Fruit fly (Drosophila melanogaster): ENCODE measurements around the gene Csas.

The Csas gene

DNA sequence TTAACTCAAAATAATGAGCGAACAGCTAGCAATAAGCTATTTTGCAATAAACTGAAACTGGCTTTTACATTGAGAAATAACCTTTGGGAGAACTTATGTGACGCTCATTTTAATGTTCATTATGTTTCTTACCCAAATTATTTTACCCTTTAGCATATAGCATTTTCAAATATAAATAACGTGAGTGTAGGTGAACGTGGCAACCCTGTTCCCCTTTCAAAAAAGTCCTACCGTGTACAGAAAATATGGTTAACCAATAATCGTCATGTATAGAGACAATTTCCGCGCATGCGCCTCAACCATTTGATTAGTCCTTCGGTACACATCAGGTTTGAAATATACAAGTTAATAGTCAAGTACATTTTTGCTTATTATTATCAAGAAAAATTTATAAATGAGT is 5.2 kb upstream of the Csas start:
- TF ChIP-seq rn (GFP tag; IDR thresholded peaks at IDR 0.05) = no peak
- no peak for TF ChIP-seq CG15710 (tag; optimal IDR thresholded peaks at IDR 0.05)
- TF ChIP-seq CG32121 (GFP tag; IDR thresholded peaks at IDR 0.05) = no peak
- TF ChIP-seq CG10348 (GFP tag; IDR thresholded peaks at IDR 0.05) = no peak
- TF ChIP-seq Ets98B (GFP tag; IDR thresholded peaks at IDR 0.05) = no peak
- TF ChIP-seq Pif1B (GFP tag; optimal IDR thresholded peaks at IDR 0.05) = no peak
- no peak for TF ChIP-seq fd96Ca (GFP tag; IDR thresholded peaks at IDR 0.05)
- no peak for TF ChIP-seq CG4496 (GFP tag; IDR thresholded peaks at IDR 0.05)
- no peak for TF ChIP-seq CG17806 (tag; optimal IDR thresholded peaks at IDR 0.05)
- no peak for TF ChIP-seq CG12605 (GFP tag; IDR thresholded peaks at IDR 0.05)
- no peak for TF ChIP-seq CG14655 (GFP tag; optimal IDR thresholded peaks at IDR 0.05)
- no peak for TF ChIP-seq CG8301 (tag; optimal IDR thresholded peaks at IDR 0.05)
- no peak for TF ChIP-seq gl (tag; optimal IDR thresholded peaks at IDR 0.05)
- TF ChIP-seq EcR (GFP tag; optimal IDR thresholded peaks at IDR 0.05) = no peak

DNA sequence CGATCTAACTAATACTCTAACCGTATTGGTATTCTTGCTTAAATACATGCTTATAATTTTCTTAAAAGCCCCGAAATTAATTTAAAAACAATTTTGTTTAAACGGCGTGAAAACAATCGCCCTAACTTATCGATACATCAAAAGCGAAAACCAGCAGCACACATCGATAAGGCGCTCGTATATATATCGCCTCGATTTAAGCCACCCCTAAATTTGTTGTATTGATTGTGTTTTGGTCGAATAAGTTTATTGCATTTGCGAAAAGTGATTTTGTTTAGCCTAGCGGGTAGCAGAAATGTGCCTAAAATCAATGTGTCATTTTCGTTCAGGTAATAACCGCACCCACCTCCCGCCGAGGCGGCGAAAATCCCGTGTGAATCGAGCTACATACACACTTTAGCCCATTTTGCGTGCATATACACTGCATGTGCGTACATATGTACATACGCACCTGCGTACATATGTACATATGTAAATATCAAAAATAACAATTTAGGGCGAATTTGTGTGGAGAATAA is 3.0 kb upstream of the Csas start, which contains the start of the genes CG7646 and Nca:
Gene CG7646 (plus strand): TSS at position 174 of the 518 bp plus-strand sequence.
Gene Nca (plus strand): TSS at position 174 of the 518 bp plus-strand sequence.
- TF ChIP-seq D1 (tag; optimal IDR thresholded peaks at IDR 0.05) (peak; percentile 69), CG9948 (tag; optimal IDR thresholded peaks at IDR 0.05) (no peak)

DNA sequence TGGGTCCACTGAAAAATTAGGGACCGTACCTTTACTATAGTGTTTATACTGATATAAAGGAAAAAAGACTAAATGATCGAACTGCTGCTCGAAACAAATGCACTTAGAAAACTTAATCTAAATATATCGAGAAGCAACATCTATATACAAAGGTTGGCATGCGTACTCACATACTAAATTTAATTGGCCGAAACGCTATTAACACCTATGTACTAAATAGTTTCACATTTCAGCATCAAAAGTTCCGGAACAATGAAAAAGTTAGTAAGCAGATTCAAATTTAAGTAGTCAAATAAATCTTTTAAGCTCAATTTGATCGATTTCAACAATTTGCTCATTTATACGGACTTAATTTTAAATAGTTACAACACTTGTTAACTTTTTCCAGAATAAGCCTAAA is 2.3 kb upstream of the Csas start, which contains the start of gene fln:
Gene fln (minus strand): TSS at position 101 of the 400 bp plus-strand sequence.
- no peak for TF ChIP-seq CG12605 (GFP tag; IDR thresholded peaks at IDR 0.05)
- no peak for TF ChIP-seq CG17806 (tag; optimal IDR thresholded peaks at IDR 0.05)
- no peak for TF ChIP-seq CG10348 (GFP tag; IDR thresholded peaks at IDR 0.05)
- TF ChIP-seq CG9948 (tag; optimal IDR thresholded peaks at IDR 0.05) = no peak
- TF ChIP-seq Pif1B (GFP tag; optimal IDR thresholded peaks at IDR 0.05) = no peak

DNA sequence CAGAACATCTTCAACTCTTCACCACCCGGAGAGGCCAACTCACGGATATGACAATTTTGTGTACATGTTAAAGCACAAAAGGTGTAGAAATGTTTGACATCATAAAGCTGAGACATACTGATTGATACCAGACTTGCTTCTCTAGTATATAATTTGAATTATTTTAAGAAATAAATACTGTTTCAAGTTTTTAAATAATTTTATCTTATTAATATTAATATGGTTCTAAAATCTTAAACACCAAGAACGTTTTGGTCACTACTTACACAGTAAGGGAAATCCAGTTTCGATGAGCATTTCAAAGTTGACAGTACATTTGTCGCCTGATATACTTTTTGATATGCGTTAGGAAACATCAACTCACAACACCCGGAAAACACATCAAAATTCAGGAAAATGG is 3.0 kb downstream of the Csas start, which contains the start of the genes hale and schuy:
Gene hale (minus strand): TSS at position 101 of the 400 bp plus-strand sequence.
Gene schuy (plus strand): TSS at position 326 of the 400 bp plus-strand sequence.
- TF ChIP-seq Ets98B (GFP tag; IDR thresholded peaks at IDR 0.05) = no peak
- no peak for TF ChIP-seq D1 (tag; optimal IDR thresholded peaks at IDR 0.05)
- no peak for TF ChIP-seq CG17806 (tag; optimal IDR thresholded peaks at IDR 0.05)
- TF ChIP-seq CG34367 (tag; optimal IDR thresholded peaks at IDR 0.05) = no peak
- no peak for TF ChIP-seq CG15710 (tag; optimal IDR thresholded peaks at IDR 0.05)
- TF ChIP-seq CG8301 (tag; optimal IDR thresholded peaks at IDR 0.05) = no peak
- TF ChIP-seq gl (tag; optimal IDR thresholded peaks at IDR 0.05) = no peak
- no peak for TF ChIP-seq CG13204 (GFP tag; optimal IDR thresholded peaks at IDR 0.05)
- TF ChIP-seq CG14655 (GFP tag; optimal IDR thresholded peaks at IDR 0.05) = no peak
- no peak for TF ChIP-seq fd96Ca (GFP tag; IDR thresholded peaks at IDR 0.05)
- TF ChIP-seq CG32121 (GFP tag; IDR thresholded peaks at IDR 0.05) = no peak

DNA sequence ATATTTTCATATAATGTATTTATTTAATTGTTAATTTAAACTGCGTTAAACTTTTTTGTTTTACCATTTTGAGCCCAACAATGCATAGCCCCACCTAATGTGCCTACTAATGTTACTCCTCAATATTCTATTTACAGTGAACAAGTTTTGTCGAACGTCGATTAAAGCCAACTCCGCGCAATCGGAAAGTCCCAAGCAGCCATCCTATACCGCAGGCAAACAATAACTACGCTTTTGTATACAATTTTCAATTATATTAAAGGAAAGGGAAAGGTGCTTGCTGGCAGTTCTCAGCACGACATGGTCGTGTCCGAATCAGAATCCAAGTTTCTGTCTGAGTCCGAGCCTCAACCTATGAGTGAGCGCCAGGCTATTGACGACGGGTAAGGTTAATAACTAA is 7.4 kb downstream of the Csas start, which contains the start of gene CG17732:
Gene CG17732 (plus strand): TSS at position 301 of the 400 bp plus-strand sequence.
- TF ChIP-seq CG32121 (GFP tag; IDR thresholded peaks at IDR 0.05) (no peak), CG8301 (tag; optimal IDR thresholded peaks at IDR 0.05) (no peak), CG17806 (tag; optimal IDR thresholded peaks at IDR 0.05) (no peak), CG14655 (GFP tag; optimal IDR thresholded peaks at IDR 0.05) (no peak), CG12605 (GFP tag; IDR thresholded peaks at IDR 0.05) (no peak), CG4496 (GFP tag; IDR thresholded peaks at IDR 0.05) (no peak), CG34367 (tag; optimal IDR thresholded peaks at IDR 0.05) (no peak), CG10348 (GFP tag; IDR thresholded peaks at IDR 0.05) (no peak), EcR (GFP tag; optimal IDR thresholded peaks at IDR 0.05) (no peak), Snoo (tag; optimal IDR thresholded peaks at IDR 0.05) (no peak), CG9948 (tag; optimal IDR thresholded peaks at IDR 0.05) (no peak), fd96Ca (GFP tag; IDR thresholded peaks at IDR 0.05) (no peak), Pif1B (GFP tag; optimal IDR thresholded peaks at IDR 0.05) (no peak), D1 (tag; optimal IDR thresholded peaks at IDR 0.05) (no peak), CG8159 (tag; optimal IDR thresholded peaks at IDR 0.05) (no peak), Ets98B (GFP tag; IDR thresholded peaks at IDR 0.05) (no peak), gl (tag; optimal IDR thresholded peaks at IDR 0.05) (no peak)

DNA sequence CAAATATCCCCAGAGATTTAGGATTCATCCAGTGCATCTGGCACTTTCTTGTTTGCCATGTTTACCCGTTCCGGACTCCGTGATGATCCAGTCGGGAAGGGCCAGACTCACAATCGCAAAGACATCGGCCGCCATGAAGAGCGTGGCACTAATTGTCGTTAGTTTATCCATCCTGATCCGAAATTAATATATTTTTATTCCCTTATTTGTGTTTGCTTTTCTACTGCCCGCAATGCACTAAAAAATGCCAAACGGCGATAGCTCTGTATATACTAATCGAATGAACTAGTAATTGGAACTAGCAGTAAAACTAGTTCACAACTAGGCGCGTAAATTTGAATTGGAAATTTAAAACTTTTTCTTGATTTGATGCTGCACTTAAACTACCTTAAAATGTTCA is 9.2 kb downstream of the Csas start, which contains the start of gene CG14182:
Gene CG14182 (minus strand): TSS at position 221 of the 400 bp plus-strand sequence.
- TF ChIP-seq CG13204 (GFP tag; optimal IDR thresholded peaks at IDR 0.05) = no peak
- no peak for TF ChIP-seq D1 (tag; optimal IDR thresholded peaks at IDR 0.05)
- no peak for TF ChIP-seq CG34367 (tag; optimal IDR thresholded peaks at IDR 0.05)
- TF ChIP-seq CG10348 (GFP tag; IDR thresholded peaks at IDR 0.05) = no peak
- TF ChIP-seq CG14655 (GFP tag; optimal IDR thresholded peaks at IDR 0.05) = no peak
- TF ChIP-seq Pif1B (GFP tag; optimal IDR thresholded peaks at IDR 0.05) = no peak
- TF ChIP-seq Pif1A (GFP tag; optimal IDR thresholded peaks at IDR 0.05) = no peak
- TF ChIP-seq CG8159 (tag; optimal IDR thresholded peaks at IDR 0.05) = no peak
- no peak for TF ChIP-seq EcR (GFP tag; optimal IDR thresholded peaks at IDR 0.05)
- TF ChIP-seq Snoo (tag; optimal IDR thresholded peaks at IDR 0.05) = no peak
- no peak for TF ChIP-seq CG12605 (GFP tag; IDR thresholded peaks at IDR 0.05)
- no peak for TF ChIP-seq CG17806 (tag; optimal IDR thresholded peaks at IDR 0.05)
- no peak for TF ChIP-seq gl (tag; optimal IDR thresholded peaks at IDR 0.05)
- TF ChIP-seq rn (GFP tag; IDR thresholded peaks at IDR 0.05) = no peak
- no peak for TF ChIP-seq CG8301 (tag; optimal IDR thresholded peaks at IDR 0.05)

Measured in whole organism, pupa.